Fruit fly (Drosophila melanogaster): ENCODE measurements around the gene Tfb4.

DNA sequence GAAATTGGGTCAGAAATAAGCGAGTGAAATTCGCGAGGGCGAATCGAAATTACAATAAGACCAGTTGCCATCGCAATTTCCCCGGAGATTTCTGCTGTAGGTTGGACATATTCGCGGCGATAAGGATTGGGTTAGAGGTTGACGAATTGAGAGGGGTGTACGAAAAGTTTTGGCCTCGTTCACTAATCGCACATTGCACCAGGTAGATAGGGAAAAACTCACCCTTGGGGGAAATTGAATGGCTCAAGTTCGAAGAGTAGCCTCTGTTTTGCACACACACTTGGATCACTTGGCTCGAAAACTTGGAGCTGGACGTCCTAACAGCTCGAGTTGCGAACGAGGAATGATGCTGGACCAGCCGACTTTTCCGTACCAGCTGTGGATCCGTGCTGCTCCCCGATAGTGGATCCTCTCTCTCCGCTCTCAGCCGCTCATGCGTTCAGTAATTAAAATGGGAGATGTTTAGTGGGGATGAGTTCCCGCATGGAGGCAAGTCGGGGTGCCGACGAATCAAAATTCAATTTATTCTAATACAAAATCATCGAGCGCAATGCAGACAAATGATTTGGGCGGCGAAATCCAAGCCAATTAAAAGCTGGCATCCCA lies 13.2 kb upstream of the Tfb4 start, which contains the start of gene CG5080:
- no peak for TF ChIP-seq Abd-B (GFP tag; optimal IDR thresholded peaks at IDR 0.05)
- no peak for TF ChIP-seq OdsH (GFP tag; optimal IDR thresholded peaks at IDR 0.05)
- no peak for TF ChIP-seq foxo (GFP tag; optimal IDR thresholded peaks at IDR 0.05)
- no peak for TF ChIP-seq lola (GFP tag; optimal IDR thresholded peaks at IDR 0.05)
- no peak for TF ChIP-seq Jra (GFP tag; optimal IDR thresholded peaks at IDR 0.05)
